Worm (Caenorhabditis elegans): Measurements from ENCODE around the gene ador-1.

DNA sequence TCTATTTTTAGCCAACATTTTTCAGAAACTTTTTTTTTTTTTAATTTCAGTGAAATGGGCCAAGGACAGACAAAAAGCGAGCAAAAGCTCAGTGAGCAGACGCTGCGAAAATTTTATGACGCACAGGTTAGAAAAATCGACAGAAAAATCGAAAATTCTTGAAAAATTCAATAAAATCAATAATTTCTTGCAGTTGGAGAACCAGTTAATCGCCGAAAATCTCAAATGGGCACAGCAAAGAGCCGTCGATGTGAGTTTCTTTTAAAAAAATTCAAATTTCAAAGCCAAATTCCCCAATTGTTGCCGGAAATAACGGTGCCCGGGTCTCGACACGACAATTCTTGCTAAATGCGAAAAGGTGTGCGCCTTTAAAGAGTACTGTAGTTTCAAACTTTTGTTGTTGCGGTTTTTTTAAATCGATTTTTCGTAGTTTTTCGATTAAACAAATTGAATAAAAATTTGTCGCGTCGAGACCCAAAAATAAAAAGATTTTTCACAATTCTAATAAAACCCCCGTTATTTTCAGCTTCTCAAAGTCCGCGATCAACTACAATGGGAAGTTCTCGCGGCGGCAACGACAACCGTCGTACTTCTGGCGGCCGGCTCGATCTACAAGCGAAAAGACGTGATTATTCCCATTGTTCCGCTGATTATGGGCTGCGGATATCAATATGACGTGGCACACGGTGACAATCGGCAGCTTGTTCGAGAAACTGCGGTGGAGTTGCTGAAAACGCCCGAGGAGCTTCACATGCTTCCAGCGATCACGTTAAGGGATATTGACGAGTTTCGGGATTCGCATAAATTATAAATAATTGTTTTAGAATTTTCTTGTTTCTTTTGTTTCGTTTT, 41.9 kb downstream of the ador-1 start, which contains the start of gene tag-280:
- no peak for TF ChIP-seq tbx-2 (tag; optimal IDR thresholded peaks at IDR 0.05)
- TF ChIP-seq ztf-4 (tag; optimal IDR thresholded peaks at IDR 0.05): no peak
- no peak for TF ChIP-seq nhr-237 (tag; optimal IDR thresholded peaks at IDR 0.05)
- no peak for TF ChIP-seq unc-62 (GFP tag; optimal IDR thresholded peaks at IDR 0.05)
- TF ChIP-seq ZK546.5 (tag; optimal IDR thresholded peaks at IDR 0.05): no peak
